Worm (Caenorhabditis elegans) whole organism, late embryonic: ENCODE results near the gene ggtb-1.

Experiments
- C08G9.2 ChIP-seq: sonication (generic microtip); optimal IDR thresholded peaks from 2 replicates; lab custom pipeline; 2016; ENCODE audit warnings: mild to moderate bottlenecking, missing genetic modification characterization, moderate library complexity, missing compliant biosample characterization
- C38D4.7 ChIP-seq: fragments of 200-800 bp; sonication (Bioruptor generic); optimal IDR thresholded peaks from 2 replicates; lab custom pipeline; 2018; ENCODE audit warnings: mild to moderate bottlenecking, missing genetic modification characterization, moderate library complexity, missing compliant biosample characterization
- T23F11.4 ChIP-seq: fragments of 200-800 bp; sonication (Bioruptor generic); optimal IDR thresholded peaks from 2 replicates; lab custom pipeline; 2018; ENCODE audit warnings: mild to moderate bottlenecking, missing genetic modification characterization, missing compliant biosample characterization
- Y22D7AL.16 ChIP-seq: sonication (generic microtip); optimal IDR thresholded peaks from 2 replicates; lab custom pipeline; 2016; ENCODE audit warnings: missing genetic modification characterization, missing compliant biosample characterization
- ahr-1 ChIP-seq: sonication (generic microtip); optimal IDR thresholded peaks from 2 replicates; lab custom pipeline; 2016; ENCODE audit warnings: missing genetic modification characterization, missing compliant biosample characterization
- ceh-14 ChIP-seq: sonication (generic microtip); optimal IDR thresholded peaks from 2 replicates; lab custom pipeline; 2016; ENCODE audit warnings: missing genotype, missing genetic modification characterization, missing compliant biosample characterization
- ceh-19 ChIP-seq: fragments of 200-800 bp; sonication (Bioruptor generic); optimal IDR thresholded peaks from 2 replicates; lab custom pipeline; 2018; ENCODE audit warnings: mild to moderate bottlenecking, missing genetic modification characterization, missing compliant biosample characterization
- ceh-2 ChIP-seq: sonication (generic microtip); optimal IDR thresholded peaks from 2 replicates; lab custom pipeline; 2016; ENCODE audit warnings: missing genotype, missing genetic modification characterization, missing compliant biosample characterization
- ceh-22 ChIP-seq: sonication (generic microtip); optimal IDR thresholded peaks from 2 replicates; lab custom pipeline; 2017; ENCODE audit warnings: missing biosample characterization, missing genetic modification characterization
- ceh-24 ChIP-seq: sonication (generic microtip); optimal IDR thresholded peaks from 2 replicates; lab custom pipeline; 2016; ENCODE audit warnings: mild to moderate bottlenecking, missing genetic modification characterization, missing compliant biosample characterization
- ceh-30 ChIP-seq: fragments of 150-350 bp; optimal IDR thresholded peaks from 2 replicates; lab custom pipeline; 2014; ENCODE audit warnings: missing biosample characterization, missing genetic modification characterization
- ceh-31 ChIP-seq: sonication (generic microtip); optimal IDR thresholded peaks from 2 replicates; lab custom pipeline; 2016; ENCODE audit warnings: missing genetic modification characterization, missing compliant biosample characterization
- ceh-34 ChIP-seq: sonication (generic microtip); optimal IDR thresholded peaks from 2 replicates; lab custom pipeline; 2016; ENCODE audit warnings: mild to moderate bottlenecking, missing genetic modification characterization, missing compliant biosample characterization
- ceh-48 ChIP-seq: sonication (generic microtip); optimal IDR thresholded peaks from 2 replicates; lab custom pipeline; 2016; ENCODE audit warnings: missing genetic modification characterization, inconsistent platforms, missing compliant biosample characterization
- ceh-9 ChIP-seq: sonication (generic microtip); optimal IDR thresholded peaks from 2 replicates; lab custom pipeline; 2016; ENCODE audit warnings: mild to moderate bottlenecking, missing genetic modification characterization, inconsistent platforms, missing compliant biosample characterization
- elt-2 ChIP-seq: sonication (generic microtip); optimal IDR thresholded peaks from 2 replicates; lab custom pipeline; 2016; ENCODE audit warnings: missing genetic modification reagents, missing genetic modification characterization, missing compliant biosample characterization
- ets-4 ChIP-seq: sonication (generic microtip); optimal IDR thresholded peaks from 2 replicates; lab custom pipeline; 2016; ENCODE audit warnings: missing genetic modification characterization, missing compliant biosample characterization
- eyg-1 ChIP-seq: sonication (generic microtip); optimal IDR thresholded peaks from 2 replicates; lab custom pipeline; 2016; ENCODE audit warnings: missing genotype, missing genetic modification characterization, missing compliant biosample characterization
- fax-1 ChIP-seq: sonication (generic microtip); optimal IDR thresholded peaks from 2 replicates; lab custom pipeline; 2016; ENCODE audit warnings: missing genotype, missing genetic modification characterization, missing compliant biosample characterization
- hlh-13 ChIP-seq: fragments of 200-800 bp; sonication (Bioruptor generic); optimal IDR thresholded peaks from 2 replicates; lab custom pipeline; 2018; ENCODE audit warnings: mild to moderate bottlenecking, missing genetic modification characterization, missing compliant biosample characterization
- lin-11 ChIP-seq: fragments of 200-800 bp; sonication (Bioruptor generic); optimal IDR thresholded peaks from 2 replicates; lab custom pipeline; 2018; ENCODE audit warnings: mild to moderate bottlenecking, missing genetic modification characterization, missing compliant biosample characterization
- mec-3 ChIP-seq: sonication (generic microtip); optimal IDR thresholded peaks from 2 replicates; lab custom pipeline; 2016; ENCODE audit warnings: borderline replicate concordance, missing genetic modification characterization, missing compliant biosample characterization
- nhr-232 ChIP-seq: sonication (generic microtip); optimal IDR thresholded peaks from 2 replicates; lab custom pipeline; 2016; ENCODE audit warnings: missing genetic modification characterization, missing compliant biosample characterization
- pax-1 ChIP-seq: fragments of 150-350 bp; optimal IDR thresholded peaks from 2 replicates; lab custom pipeline; 2014; ENCODE audit warnings: missing biosample characterization, missing genetic modification characterization
- pha-2 ChIP-seq: sonication (generic microtip); optimal IDR thresholded peaks from 2 replicates; lab custom pipeline; 2017; ENCODE audit warnings: mild to moderate bottlenecking, missing genetic modification characterization, missing compliant biosample characterization
- pha-4 ChIP-seq: fragments of 150-350 bp; optimal IDR thresholded peaks from 2 replicates; lab custom pipeline; 2018; ENCODE audit warnings: missing biosample characterization, missing genetic modification reagents, missing genetic modification characterization
- pqm-1 ChIP-seq: sonication (generic microtip); optimal IDR thresholded peaks from 2 replicates; lab custom pipeline; 2016; ENCODE audit warnings: missing genetic modification characterization, missing compliant biosample characterization
- pros-1 ChIP-seq: fragments of 150-350 bp; optimal IDR thresholded peaks from 2 replicates; lab custom pipeline; 2014; ENCODE audit warnings: missing biosample characterization, missing genetic modification reagents, missing genetic modification characterization
- sdc-2 ChIP-seq: sonication (generic microtip); optimal IDR thresholded peaks from 2 replicates; lab custom pipeline; 2016; ENCODE audit warnings: missing genotype, missing genetic modification characterization, missing compliant biosample characterization
- tbx-2 ChIP-seq: sonication (generic microtip); optimal IDR thresholded peaks from 2 replicates; lab custom pipeline; 2016; ENCODE audit warnings: missing genetic modification characterization, missing compliant biosample characterization
- tbx-7 ChIP-seq: sonication (generic microtip); optimal IDR thresholded peaks from 2 replicates; lab custom pipeline; 2016; ENCODE audit warnings: missing genotype, missing genetic modification characterization, missing compliant biosample characterization
- ttx-3 ChIP-seq: sonication (generic microtip); optimal IDR thresholded peaks from 2 replicates; lab custom pipeline; 2016; ENCODE audit warnings: missing genetic modification reagents, missing genetic modification characterization, missing compliant biosample characterization
- unc-3 ChIP-seq, 2 experiments: fragments of 200-800 bp in 1 of 2; sonication (Bioruptor generic) in 1 of 2; sonication (generic microtip) in 1 of 2; conservative IDR thresholded peaks in 1 of 2; optimal IDR thresholded peaks in 1 of 2; 2 replicates each; pipeline versions ENCODE4 v1.3.6 to Lab custom; 2016 to 2022; ENCODE audit warnings: missing compliant biosample characterization in 2 of 2, missing genetic modification characterization in 2 of 2, missing genetic modification reagents in 1 of 2
- unc-86 ChIP-seq: sonication (generic microtip); optimal IDR thresholded peaks from 2 replicates; lab custom pipeline; 2016; ENCODE audit warnings: missing genetic modification characterization, missing compliant biosample characterization
- zip-5 ChIP-seq: sonication (generic microtip); optimal IDR thresholded peaks from 2 replicates; lab custom pipeline; 2016; ENCODE audit warnings: missing genetic modification characterization, missing compliant biosample characterization
- ztf-16 ChIP-seq: sonication (generic microtip); optimal IDR thresholded peaks from 2 replicates; lab custom pipeline; 2017; ENCODE audit warnings: missing genetic modification characterization, missing compliant biosample characterization

The ggtb-1 gene

ce11 chrIII:7101814-7102477 lies 31.6 kb upstream of the ggtb-1 start:
- TF ChIP-seq ztf-16 (tag; lab: Kevin White, UChicago): no peak
- no peak for TF ChIP-seq T23F11.4 (GFP tag; lab: Kevin White, UChicago)
- no peak for TF ChIP-seq pha-4
- TF ChIP-seq C08G9.2 (tag; lab: Kevin White, UChicago): no peak
- no peak for TF ChIP-seq ceh-34
- no peak for TF ChIP-seq ceh-2 (tag; lab: Kevin White, UChicago)
- no peak for TF ChIP-seq lin-11
- TF ChIP-seq pqm-1: no peak
- no peak for TF ChIP-seq zip-5
- no peak for TF ChIP-seq tbx-2 (tag; lab: Kevin White, UChicago)
- TF ChIP-seq pros-1 (tag; lab: Kevin White, UChicago): no peak
- no peak for TF ChIP-seq eyg-1 (tag; lab: Kevin White, UChicago)
- TF ChIP-seq ceh-48 (tag; lab: Kevin White, UChicago): no peak
- no peak for TF ChIP-seq nhr-232 (tag; lab: Kevin White, UChicago)
- TF ChIP-seq ceh-9 (tag; lab: Kevin White, UChicago): no peak

- TF ChIP-seq pha-2 (tag; lab: Kevin White, UChicago): no peak
- no peak for TF ChIP-seq tbx-2 (tag; lab: Kevin White, UChicago)
- TF ChIP-seq lin-11: no peak
- TF ChIP-seq unc-86 (tag; lab: Kevin White, UChicago): no peak
- no peak for TF ChIP-seq zip-5
- TF ChIP-seq ceh-31: no peak
- no peak for TF ChIP-seq ceh-24 (tag; lab: Kevin White, UChicago)
- no peak for TF ChIP-seq eyg-1 (tag; lab: Kevin White, UChicago)
- TF ChIP-seq fax-1 (tag; lab: Kevin White, UChicago): no peak
- no peak for TF ChIP-seq sdc-2
- TF ChIP-seq elt-2 (tag; lab: Kevin White, UChicago): no peak
- no peak for TF ChIP-seq ttx-3 (tag; lab: Kevin White, UChicago)
- no peak for TF ChIP-seq ceh-19 (GFP tag; lab: Kevin White, UChicago)
- no peak for TF ChIP-seq ceh-30
These were observed 29.6 kb upstream of the ggtb-1 start, which contains the start of gene cpg-2 for ce11 chrIII:7103940-7104440. Gene cpg-2 (minus strand): TSS chrIII:7103990.

ce11 chrIII:7106854-7107253 lies 26.7 kb upstream of the ggtb-1 start:
- TF ChIP-seq C38D4.7 (GFP tag; lab: Kevin White, UChicago) (no peak), pax-1 (tag; lab: Kevin White, UChicago) (no peak), Y22D7AL.16 (no peak), nhr-232 (tag; lab: Kevin White, UChicago) (no peak), tbx-7 (tag; lab: Kevin White, UChicago) (no peak), pha-4 (no peak), zip-5 (no peak), mec-3 (no peak), ceh-22 (tag; lab: Kevin White, UChicago) (no peak), ceh-14 (tag; lab: Kevin White, UChicago) (no peak), ets-4 (tag; lab: Kevin White, UChicago) (no peak)
- TF ChIP-seq, all 69 proteins: peak for 0

ce11 chrIII:7107965-7108364 lies 25.6 kb upstream of the ggtb-1 start, which contains the start of gene odd-1:
Gene odd-1 (plus strand): TSS chrIII:7108313.
- TF ChIP-seq ttx-3 (tag; lab: Kevin White, UChicago): no peak
- TF ChIP-seq elt-2 (tag; lab: Kevin White, UChicago): peak; percentile 85
- no peak for TF ChIP-seq unc-3 (GFP tag; conservative IDR thresholded peaks at IDR 0.05; lab: Robert Waterston, UW)
- TF ChIP-seq unc-3 (tag; optimal IDR thresholded peaks at IDR 0.05; lab: Kevin White, UChicago): no peak
- no peak for TF ChIP-seq hlh-13 (GFP tag; lab: Kevin White, UChicago)
- no peak for TF ChIP-seq ceh-9 (tag; lab: Kevin White, UChicago)
- no peak for TF ChIP-seq ceh-14 (tag; lab: Kevin White, UChicago)
- TF ChIP-seq pha-2 (tag; lab: Kevin White, UChicago): no peak
- no peak for TF ChIP-seq eyg-1 (tag; lab: Kevin White, UChicago)
- no peak for TF ChIP-seq ahr-1
- TF ChIP-seq, all 69 proteins: peak for 1
